Worm (Caenorhabditis elegans): ENCODE results near the gene fog-2.

Gene fog-2

ce11 chrV:20188790-20189189 is 10.3 kb upstream of the fog-2 start, which contains the start of gene fbxa-116:
fbxa-116 (minus strand) TSS chrV:20188890.
- TF ChIP-seq nhr-77 (tag; optimal IDR thresholded peaks at IDR 0.05) = no peak
- no peak for TF ChIP-seq ceh-9 (tag; optimal IDR thresholded peaks at IDR 0.05)
- no peak for TF ChIP-seq pqm-1 (tag; optimal IDR thresholded peaks at IDR 0.05)
- no peak for TF ChIP-seq elt-1 (tag; optimal IDR thresholded peaks at IDR 0.05)
- TF ChIP-seq R02D3.7 (tag; optimal IDR thresholded peaks at IDR 0.05) = no peak
- TF ChIP-seq ceh-28 (tag; optimal IDR thresholded peaks at IDR 0.05) = no peak
- no peak for TF ChIP-seq elt-3 (tag; optimal IDR thresholded peaks at IDR 0.05)
- TF ChIP-seq mdl-1 (tag; optimal IDR thresholded peaks at IDR 0.05) = no peak
- TF ChIP-seq skn-1 (tag; optimal IDR thresholded peaks at IDR 0.05) = no peak
- no peak for TF ChIP-seq nhr-11 (tag; optimal IDR thresholded peaks at IDR 0.05)
- TF ChIP-seq egl-27 (tag; optimal IDR thresholded peaks at IDR 0.05) = no peak
- no peak for TF ChIP-seq aly-2 (tag; optimal IDR thresholded peaks at IDR 0.05)
- TF ChIP-seq ztf-4 (tag; optimal IDR thresholded peaks at IDR 0.05) = no peak
- TF ChIP-seq nhr-25 (tag; optimal IDR thresholded peaks at IDR 0.05) = no peak
- TF ChIP-seq ZK546.5 (tag; optimal IDR thresholded peaks at IDR 0.05) = no peak
- TF ChIP-seq nhr-28 (tag; optimal IDR thresholded peaks at IDR 0.05) = no peak
- TF ChIP-seq pha-4 (tag; optimal IDR thresholded peaks at IDR 0.05) = no peak
- TF ChIP-seq nhr-67 (tag; optimal IDR thresholded peaks at IDR 0.05) = no peak

- TF ChIP-seq mdl-1 (tag; optimal IDR thresholded peaks at IDR 0.05) = no peak
- peak; percentile 72 for TF ChIP-seq skn-1 (tag; optimal IDR thresholded peaks at IDR 0.05)
Observed at ce11 chrV:20192102-20192880, 6.8 kb upstream of the fog-2 start, which contains the start of the genes fbxa-115 and Y113G7B.27. fbxa-115 (minus strand) TSS chrV:20192152. Y113G7B.27 (plus strand) TSS chrV:20192830.

- TF ChIP-seq eor-1 (tag; optimal IDR thresholded peaks at IDR 0.05) = no peak
- TF ChIP-seq nhr-11 (tag; optimal IDR thresholded peaks at IDR 0.05) = peak; percentile 21
Observed at ce11 chrV:20195451-20196036, 3.5 kb upstream of the fog-2 start, which contains the start of the genes srh-217 and Y113G7B.28. srh-217 (minus strand) TSS chrV:20195551. Y113G7B.28 (plus strand) TSS chrV:20195986.

- TF ChIP-seq aly-2 (tag; optimal IDR thresholded peaks at IDR 0.05) (no peak), ZK546.5 (tag; optimal IDR thresholded peaks at IDR 0.05) (no peak), ceh-16 (tag; optimal IDR thresholded peaks at IDR 0.05) (no peak), lsy-12 (tag; optimal IDR thresholded peaks at IDR 0.05) (no peak), sea-2 (GFP tag; optimal IDR thresholded peaks at IDR 0.05) (no peak), fos-1 (tag; optimal IDR thresholded peaks at IDR 0.05) (no peak), ama-1 (optimal IDR thresholded peaks at IDR 0.05) (no peak), nhr-43 (tag; optimal IDR thresholded peaks at IDR 0.05; ENCODE audit: poor library complexity, severe bottlenecking) (no peak), eor-1 (tag; optimal IDR thresholded peaks at IDR 0.05) (no peak), daf-12 (tag; optimal IDR thresholded peaks at IDR 0.05) (no peak)
Observed at ce11 chrV:20196671-20197070, 2.4 kb upstream of the fog-2 start, which contains the start of gene ftr-1. ftr-1 (plus strand) TSS chrV:20196971.

ce11 chrV:20199658-20200057 is 604 bp downstream of the fog-2 start:
- TF ChIP-seq pqm-1 (tag; optimal IDR thresholded peaks at IDR 0.05) (no peak), mml-1 (tag; optimal IDR thresholded peaks at IDR 0.05) (no peak), mdl-1 (tag; optimal IDR thresholded peaks at IDR 0.05) (no peak), pha-4 (tag; optimal IDR thresholded peaks at IDR 0.05) (no peak), elt-1 (tag; optimal IDR thresholded peaks at IDR 0.05) (no peak), lin-15B (tag; optimal IDR thresholded peaks at IDR 0.05) (no peak), snpc-4 (tag; optimal IDR thresholded peaks at IDR 0.05) (no peak), nhr-237 (tag; optimal IDR thresholded peaks at IDR 0.05) (no peak), nhr-43 (tag; optimal IDR thresholded peaks at IDR 0.05; ENCODE audit: poor library complexity, severe bottlenecking) (no peak), nhr-76 (tag; optimal IDR thresholded peaks at IDR 0.05) (no peak), fos-1 (tag; optimal IDR thresholded peaks at IDR 0.05) (no peak), jun-1 (tag; optimal IDR thresholded peaks at IDR 0.05) (no peak), nhr-25 (tag; optimal IDR thresholded peaks at IDR 0.05) (no peak), ceh-82 (tag; optimal IDR thresholded peaks at IDR 0.05) (no peak), ztf-4 (tag; optimal IDR thresholded peaks at IDR 0.05) (no peak), nhr-23 (tag; optimal IDR thresholded peaks at IDR 0.05) (no peak)
